Worm (Caenorhabditis elegans) whole organism, L1 larva: Measurements from ENCODE around the gene Y73B6BL.44.

ENCODE experiments used
- C04F5.9 ChIP-seq: sonication (generic microtip); optimal IDR thresholded peaks from 2 replicates; lab custom pipeline; 2016; ENCODE audit warnings: missing genetic modification characterization, missing compliant biosample characterization
- C16A3.4 ChIP-seq: fragments of 150-350 bp; optimal IDR thresholded peaks from 2 replicates; lab custom pipeline; 2014; ENCODE audit warnings: missing biosample characterization, missing genetic modification characterization
- C34B4.2 ChIP-seq: sonication (generic microtip); optimal IDR thresholded peaks from 2 replicates; lab custom pipeline; 2017; ENCODE audit warnings: mild to moderate bottlenecking, missing genetic modification characterization, missing compliant biosample characterization
- F16B12.6 ChIP-seq: fragments of 150-350 bp; optimal IDR thresholded peaks from 2 replicates; lab custom pipeline; 2014; ENCODE audit warnings: missing biosample characterization, missing genetic modification characterization
- aha-1 ChIP-seq: fragments of 150-350 bp; optimal IDR thresholded peaks from 2 replicates; lab custom pipeline; 2014; ENCODE audit warnings: missing biosample characterization, missing genetic modification characterization
- alr-1 ChIP-seq: fragments of 200-800 bp; sonication (Bioruptor generic); optimal IDR thresholded peaks from 2 replicates; lab custom pipeline; 2018; ENCODE audit warnings: borderline replicate concordance, mild to moderate bottlenecking, missing genetic modification characterization, missing compliant biosample characterization
- ceh-82 ChIP-seq, 3 experiments: fragments of 150-350 bp in 1 of 3; sonication (generic microtip) in 2 of 3; optimal IDR thresholded peaks; 2 replicates each; lab custom pipeline; 2014 to 2017; ENCODE audit warnings: missing biosample characterization in 3 of 3, missing genetic modification characterization in 3 of 3
- ceh-90 ChIP-seq: sonication (generic microtip); optimal IDR thresholded peaks from 2 replicates; lab custom pipeline; 2016; ENCODE audit warnings: missing genetic modification characterization, missing compliant biosample characterization
- dpl-1 ChIP-seq, 3 experiments: fragments of 150-350 bp in 2 of 3; sonication (generic microtip) in 1 of 3; optimal IDR thresholded peaks; 2 replicates each; lab custom pipeline; 2014 to 2017; ENCODE audit warnings: missing biosample characterization in 3 of 3, missing genetic modification characterization in 3 of 3, missing genetic modification reagents in 3 of 3
- efl-1 ChIP-seq, 4 experiments: fragments of 150-350 bp; optimal IDR thresholded peaks in 3 of 4; peaks in 1 of 4; 1 replicate in 1 of 4; 2 replicates in 3 of 4; lab custom pipeline; 2014; ENCODE audit warnings: missing biosample characterization in 2 of 4, missing genetic modification characterization in 2 of 4, missing genetic modification reagents in 2 of 4
- ets-5 ChIP-seq: fragments of 200-800 bp; sonication (Bioruptor generic); IDR thresholded peaks from 2 replicates; pipeline ENCODE4 v1.3.6; 2022; ENCODE audit warnings: missing genetic modification characterization, missing compliant biosample characterization
- fkh-10 ChIP-seq: sonication (generic microtip); optimal IDR thresholded peaks from 2 replicates; lab custom pipeline; 2017; ENCODE audit warnings: missing biosample characterization, missing genetic modification reagents, missing genetic modification characterization
- fkh-4 ChIP-seq: sonication (generic microtip); optimal IDR thresholded peaks from 2 replicates; lab custom pipeline; 2016; ENCODE audit warnings: missing compliant biosample characterization, missing genetic modification characterization, borderline replicate concordance
- fkh-8 ChIP-seq: sonication (generic microtip); optimal IDR thresholded peaks from 2 replicates; lab custom pipeline; 2016; ENCODE audit warnings: mild to moderate bottlenecking, missing genetic modification characterization, missing compliant biosample characterization
- fos-1 ChIP-seq: fragments of 150-350 bp; optimal IDR thresholded peaks from 2 replicates; lab custom pipeline; 2014; ENCODE audit warnings: missing biosample characterization, missing genetic modification characterization
- hpl-2 ChIP-seq: fragments of 150-350 bp; optimal IDR thresholded peaks from 2 replicates; lab custom pipeline; 2014; ENCODE audit warnings: missing biosample characterization, missing genetic modification reagents, missing genetic modification characterization
- lin-13 ChIP-seq: fragments of 150-350 bp; optimal IDR thresholded peaks from 2 replicates; lab custom pipeline; 2014; ENCODE audit warnings: missing biosample characterization, missing genetic modification reagents, missing genetic modification characterization
- lin-14 ChIP-seq: fragments of 200-800 bp; sonication (Bioruptor generic); optimal IDR thresholded peaks from 2 replicates; lab custom pipeline; 2018; ENCODE audit warnings: mild to moderate bottlenecking, missing genetic modification characterization, moderate library complexity, missing compliant biosample characterization
- lin-35 ChIP-seq, 2 experiments: fragments of 150-350 bp; optimal IDR thresholded peaks; 2 replicates each; lab custom pipeline; 2014; ENCODE audit warnings: missing biosample characterization in 2 of 2, missing genetic modification characterization in 2 of 2, missing genetic modification reagents in 2 of 2
- mep-1 ChIP-seq: fragments of 150-350 bp; optimal IDR thresholded peaks from 2 replicates; lab custom pipeline; 2014; ENCODE audit warnings: missing biosample characterization, missing genetic modification characterization
- nhr-12 ChIP-seq: sonication (generic microtip); optimal IDR thresholded peaks from 2 replicates; lab custom pipeline; 2017; ENCODE audit warnings: missing biosample characterization, missing genetic modification characterization
- nhr-20 ChIP-seq: sonication (generic microtip); optimal IDR thresholded peaks from 2 replicates; lab custom pipeline; 2016; ENCODE audit warnings: mild to moderate bottlenecking, missing genetic modification characterization, missing compliant biosample characterization
- nhr-47 ChIP-seq: sonication (generic microtip); optimal IDR thresholded peaks from 2 replicates; lab custom pipeline; 2016; ENCODE audit warnings: mild to moderate bottlenecking, missing genetic modification characterization, moderate library complexity, missing compliant biosample characterization
- nhr-77 ChIP-seq: fragments of 150-350 bp; optimal IDR thresholded peaks from 2 replicates; lab custom pipeline; 2014; ENCODE audit warnings: missing biosample characterization, missing genetic modification characterization
- nhr-84 ChIP-seq: sonication (generic microtip); optimal IDR thresholded peaks from 2 replicates; lab custom pipeline; 2017; ENCODE audit warnings: missing biosample characterization, missing genetic modification characterization
- pag-3 ChIP-seq: sonication (generic microtip); optimal IDR thresholded peaks from 2 replicates; lab custom pipeline; 2017; ENCODE audit warnings: missing genetic modification characterization, mild to moderate bottlenecking, missing compliant biosample characterization, antibody characterized with exemption, borderline replicate concordance; ENCODE audit not compliant: insufficient read depth
- pqm-1 ChIP-seq: sonication (generic microtip); optimal IDR thresholded peaks from 3 replicates; lab custom pipeline; 2017; ENCODE audit warnings: missing biosample characterization, missing genetic modification characterization
- rnt-1 ChIP-seq: sonication (generic microtip); optimal IDR thresholded peaks from 2 replicates; lab custom pipeline; 2016; ENCODE audit warnings: mild to moderate bottlenecking, missing genetic modification characterization, moderate library complexity, missing compliant biosample characterization
- snu-23 ChIP-seq: sonication (generic microtip); optimal IDR thresholded peaks from 2 replicates; lab custom pipeline; 2016; ENCODE audit warnings: missing genetic modification characterization, missing compliant biosample characterization
- sptf-1 ChIP-seq: fragments of 150-350 bp; optimal IDR thresholded peaks from 2 replicates; lab custom pipeline; 2014; ENCODE audit warnings: missing biosample characterization, missing genetic modification characterization
- swsn-7 ChIP-seq: sonication (generic microtip); optimal IDR thresholded peaks from 2 replicates; lab custom pipeline; 2016; ENCODE audit warnings: missing genetic modification characterization, missing compliant biosample characterization
- tbx-2 ChIP-seq: sonication (generic microtip); optimal IDR thresholded peaks from 2 replicates; lab custom pipeline; 2016; ENCODE audit warnings: missing genetic modification characterization, missing compliant biosample characterization
- unc-130 ChIP-seq: fragments of 150-350 bp; optimal IDR thresholded peaks from 2 replicates; lab custom pipeline; 2017; ENCODE audit warnings: missing biosample characterization, missing genetic modification characterization, inconsistent platforms
- unc-30 ChIP-seq: sonication (generic microtip); optimal IDR thresholded peaks from 2 replicates; lab custom pipeline; 2017; ENCODE audit warnings: missing biosample characterization, missing genetic modification characterization
- unc-62 ChIP-seq: fragments of 150-350 bp; optimal IDR thresholded peaks from 2 replicates; lab custom pipeline; 2014; ENCODE audit warnings: missing biosample characterization, missing genetic modification reagents, missing genetic modification characterization
- unc-86 ChIP-seq: sonication (generic microtip); optimal IDR thresholded peaks from 2 replicates; lab custom pipeline; 2016; ENCODE audit warnings: missing genetic modification characterization, missing compliant biosample characterization
- vab-15 ChIP-seq: sonication (generic microtip); optimal IDR thresholded peaks from 2 replicates; lab custom pipeline; 2017; ENCODE audit warnings: missing genotype, mild to moderate bottlenecking, missing genetic modification characterization, missing compliant biosample characterization
- zip-4 ChIP-seq: fragments of 200-800 bp; sonication (Bioruptor generic); optimal IDR thresholded peaks from 2 replicates; lab custom pipeline; 2018; ENCODE audit warnings: mild to moderate bottlenecking, missing genetic modification characterization, moderate library complexity, missing compliant biosample characterization

Y73B6BL.44 gene

DNA sequence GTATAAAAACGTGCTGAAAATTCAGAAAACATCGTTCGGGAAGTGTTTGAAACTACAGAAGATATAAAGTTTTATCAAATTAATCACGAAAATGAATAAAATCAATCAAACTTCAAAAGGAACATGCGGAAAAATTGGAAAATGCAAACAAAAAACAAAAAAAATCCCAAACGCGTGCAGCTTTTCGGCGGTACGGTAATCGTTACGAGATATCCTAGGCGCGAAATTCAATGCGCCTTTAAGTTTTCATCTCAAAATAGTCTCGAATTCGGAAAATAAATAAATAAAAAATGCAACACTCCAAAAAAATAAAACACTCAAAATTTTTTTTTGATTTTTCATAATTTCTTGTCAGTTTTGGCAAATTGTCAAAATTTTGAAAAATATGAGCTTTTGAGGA, 36.4 kb downstream of the Y73B6BL.44 start:
- TF ChIP-seq mep-1 (no peak), vab-15 (no peak), unc-62 (GFP tag; lab: Kevin White, UChicago) (no peak)

ce11 chrIV:6531450-6531849, 38.1 kb downstream of the Y73B6BL.44 start, which contains the start of gene C01G5.4:
C01G5.4 (plus strand) TSS chrIV:6531750.
- TF ChIP-seq nhr-20 (tag; lab: Kevin White, UChicago) (no peak), ets-5 (no peak), fkh-10 (GFP tag; lab: Kevin White, UChicago) (no peak), mep-1 (no peak), dpl-1 (GFP tag; optimal IDR thresholded peaks at IDR 0.05; lab: Kevin White, UChicago) (no peak), fos-1 (tag; lab: Kevin White, UChicago) (no peak), ceh-82 (tag; optimal IDR thresholded peaks at IDR 0.05; lab: Kevin White, UChicago) (no peak), lin-13 (GFP tag; lab: Kevin White, UChicago) (no peak), fkh-4 (tag; lab: Kevin White, UChicago) (no peak), nhr-12 (tag; lab: Kevin White, UChicago) (no peak), pag-3 (tag; lab: Kevin White, UChicago) (no peak), tbx-2 (tag; lab: Kevin White, UChicago) (no peak), alr-1 (tag; lab: Kevin White, UChicago) (no peak), ceh-90 (tag; lab: Kevin White, UChicago) (no peak), C16A3.4 (tag; lab: Kevin White, UChicago) (no peak), unc-30 (tag; lab: Kevin White, UChicago) (no peak)

ce11 chrIV:6535908-6536307, 42.5 kb downstream of the Y73B6BL.44 start, which contains the start of gene C01G5.3:
C01G5.3 (plus strand) TSS chrIV:6536208.
- TF ChIP-seq hpl-2 (GFP tag; lab: Kevin White, UChicago) (no peak), aha-1 (tag; lab: Kevin White, UChicago) (no peak), C04F5.9 (tag; lab: Kevin White, UChicago) (no peak), nhr-47 (tag; lab: Kevin White, UChicago) (no peak), efl-1 (optimal IDR thresholded peaks at IDR 0.05; lab: Kevin White, UChicago) (no peak), efl-1 (GFP tag; optimal IDR thresholded peaks at IDR 0.05 in 1 of 2; lab: Kevin White, UChicago) (peak in 1 of 2 experiments; percentile 77)

DNA sequence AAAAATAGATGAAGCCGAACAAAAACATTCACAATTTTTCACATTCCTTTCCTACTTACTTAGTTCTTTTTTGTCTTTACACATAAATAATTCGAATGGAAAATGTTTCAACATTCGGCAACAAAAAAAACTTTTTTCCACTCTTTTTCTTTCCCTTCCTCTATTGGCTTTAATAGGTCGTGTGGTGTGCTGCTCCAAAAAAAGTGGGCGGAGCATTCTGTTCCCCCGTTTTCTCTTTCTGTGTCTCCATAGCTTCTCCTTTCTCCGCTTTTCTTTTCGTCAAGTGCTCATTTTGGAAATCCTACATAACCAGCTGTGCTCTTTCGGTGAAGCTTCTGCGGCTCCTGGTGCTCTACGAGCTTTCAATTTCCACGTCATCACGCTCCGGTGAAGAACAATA, 48.0 kb downstream of the Y73B6BL.44 start, which contains the start of gene C01G5.25:
Gene C01G5.25 (plus strand): TSS at position 250 of the 400 bp plus-strand sequence.
- TF ChIP-seq snu-23 (GFP tag; lab: Kevin White, UChicago) (no peak), fkh-4 (tag; lab: Kevin White, UChicago) (no peak), lin-35 (GFP tag; optimal IDR thresholded peaks at IDR 0.05; lab: Kevin White, UChicago) (no peak), fkh-8 (tag; lab: Kevin White, UChicago) (peak; percentile 2), dpl-1 (GFP tag; optimal IDR thresholded peaks at IDR 0.05; lab: Kevin White, UChicago) (peak in 1 of 3 experiments; percentile 12), swsn-7 (tag; lab: Kevin White, UChicago) (no peak), zip-4 (GFP tag; lab: Kevin White, UChicago) (no peak), rnt-1 (tag; lab: Kevin White, UChicago) (no peak), sptf-1 (tag; lab: Kevin White, UChicago) (no peak), lin-14 (peak; percentile 69), unc-86 (tag; lab: Kevin White, UChicago) (peak; percentile 56), unc-130 (no peak), nhr-77 (tag; lab: Kevin White, UChicago) (no peak), ceh-82 (tag; optimal IDR thresholded peaks at IDR 0.05; lab: Kevin White, UChicago) (peak in 1 of 3 experiments; percentile 23), nhr-84 (no peak), F16B12.6 (tag; lab: Kevin White, UChicago) (no peak), pqm-1 (tag; lab: Kevin White, UChicago) (no peak), C16A3.4 (tag; lab: Kevin White, UChicago) (no peak), C34B4.2 (tag; lab: Kevin White, UChicago) (no peak)
